Worm (Caenorhabditis elegans): Measurements from ENCODE around the gene scl-5.

DNA sequence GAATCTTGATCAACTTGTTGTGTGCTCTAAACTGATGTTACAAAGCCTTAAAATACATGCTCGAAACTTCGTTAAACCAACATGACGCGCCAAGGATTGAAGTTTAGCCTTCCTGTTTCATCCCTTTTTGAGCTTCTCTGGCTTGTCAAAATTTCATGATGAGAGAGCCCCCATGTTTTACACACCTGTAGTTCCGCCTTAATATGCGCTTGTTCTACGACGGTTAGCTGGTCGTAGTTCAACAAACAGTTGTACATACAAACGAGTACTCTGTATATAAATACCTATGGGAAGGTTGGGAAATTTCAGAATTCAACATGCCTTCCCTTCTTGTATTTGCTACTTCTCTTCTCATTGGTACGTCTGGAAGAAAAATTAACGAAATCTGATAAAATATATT is 4.6 kb downstream of the scl-5 start, which contains the start of gene scl-6:
- TF ChIP-seq ztf-23 (GFP tag; IDR thresholded peaks at IDR 0.05) (no peak), tab-1 (GFP tag; IDR thresholded peaks at IDR 0.05) (no peak), T22C8.4 (GFP tag; IDR thresholded peaks at IDR 0.05) (no peak)
